Fruit fly (Drosophila melanogaster): ENCODE measurements around the gene CG15412.
A peak's percentile ranks its signal among the peaks of the same experiment; 100 is the strongest.
"Not testable (repeated sequence)": the region's sequence is repeated elsewhere in the genome, so short reads cannot be mapped to it uniquely, and the experiment has no call there.

The CG15412 gene

dm6 chr2L:3375611-3376010 is at the start of gene CG15412:
TSS of gene CG15412 (minus strand) at chr2L:3375711.
- no peak for TF ChIP-seq CG17801 (GFP tag; optimal IDR thresholded peaks at IDR 0.05; ENCODE audit: partially characterized antibody)

DNA sequence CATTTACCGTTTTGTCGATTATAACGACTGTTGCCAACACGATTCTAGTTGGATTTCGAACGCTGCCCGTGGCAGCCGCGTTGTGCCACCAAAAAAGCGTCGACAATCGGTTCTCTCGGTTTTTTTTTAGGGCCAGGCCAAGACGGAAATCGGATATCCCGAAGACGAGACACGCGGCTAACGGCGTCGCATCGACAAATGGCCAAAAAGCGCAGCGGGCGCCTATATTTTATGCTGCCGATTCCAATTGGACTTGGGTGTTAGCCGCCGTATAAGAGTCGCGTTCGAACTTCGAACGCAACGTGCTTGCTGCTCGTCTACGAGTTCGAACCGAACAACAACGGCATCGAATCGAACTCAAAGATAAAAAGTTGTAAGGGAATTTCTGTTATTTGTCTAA is 47.2 kb upstream of the CG15412 start:
- no peak for TF ChIP-seq CG17801 (GFP tag; optimal IDR thresholded peaks at IDR 0.05; ENCODE audit: partially characterized antibody)

dm6 chr2L:3417613-3418012 is 42.1 kb upstream of the CG15412 start:
- no peak for TF ChIP-seq CG17801 (GFP tag; optimal IDR thresholded peaks at IDR 0.05; ENCODE audit: partially characterized antibody)

dm6 chr2L:3416527-3417304 is 41.2 kb upstream of the CG15412 start, which contains the start of gene CG31952:
TSS of gene CG31952 (plus strand) at chr2L:3416693.
- TF ChIP-seq CG17801 (GFP tag; optimal IDR thresholded peaks at IDR 0.05; ENCODE audit: partially characterized antibody), result no peak

DNA sequence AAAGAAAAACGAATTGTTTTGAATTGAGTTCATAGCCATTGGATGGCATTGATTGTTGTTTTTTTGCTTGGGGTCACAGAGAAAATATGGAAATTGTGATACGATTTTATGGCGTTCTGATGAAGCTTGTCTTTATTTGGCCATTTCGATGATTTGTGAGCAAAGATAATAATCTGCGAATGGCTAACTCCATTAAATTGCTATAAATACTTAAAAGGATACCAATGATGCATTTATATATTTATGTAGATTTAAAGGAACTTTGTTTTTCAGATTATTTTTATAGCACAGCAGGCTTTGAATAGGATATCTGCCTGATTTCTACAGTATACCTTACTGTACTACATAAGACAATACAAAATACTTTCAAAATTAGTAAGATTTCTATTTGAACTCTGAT is 34.7 kb upstream of the CG15412 start, which contains the start of gene CG8840:
Gene CG8840 (plus strand): TSS at position 301 of the 400 bp plus-strand sequence.
- no peak for TF ChIP-seq CG17801 (GFP tag; optimal IDR thresholded peaks at IDR 0.05; ENCODE audit: partially characterized antibody)

dm6 chr2L:3407722-3408121 is 32.2 kb upstream of the CG15412 start:
- no peak for TF ChIP-seq CG17801 (GFP tag; optimal IDR thresholded peaks at IDR 0.05; ENCODE audit: partially characterized antibody)

DNA sequence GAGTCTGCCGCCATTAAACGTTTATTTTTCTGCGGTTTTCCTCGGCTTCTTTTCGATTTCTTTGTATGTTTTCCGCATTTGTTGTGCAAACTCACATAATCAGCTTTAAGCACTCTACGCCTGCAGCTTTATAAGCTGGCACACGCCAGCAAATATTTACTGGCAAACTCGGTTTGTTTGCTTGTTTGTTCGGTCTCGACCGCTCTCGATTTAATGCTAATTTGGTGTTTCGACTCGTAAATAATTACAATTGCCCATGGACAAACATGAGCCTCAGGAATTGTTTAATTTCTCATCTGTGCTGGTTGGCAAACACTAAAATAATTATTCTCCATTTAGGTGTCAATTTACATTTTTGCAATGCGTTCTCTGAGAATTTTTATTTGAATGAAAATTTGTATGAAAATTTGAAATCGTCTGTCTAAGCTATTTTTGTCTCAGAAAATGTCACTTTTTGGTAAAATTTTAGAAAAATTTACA is 22.1 kb upstream of the CG15412 start, which contains the start of gene CG34175:
Gene CG34175 (plus strand): TSS at position 430 of the 480 bp plus-strand sequence.
- no peak for TF ChIP-seq CG17801 (GFP tag; optimal IDR thresholded peaks at IDR 0.05; ENCODE audit: partially characterized antibody)

dm6 chr2L:3388396-3388795 is 12.9 kb upstream of the CG15412 start, which contains the start of gene CG42460:
TSS of gene CG42460 (minus strand) at chr2L:3388496.
- not testable (repeated sequence) for TF ChIP-seq CG17801 (GFP tag; optimal IDR thresholded peaks at IDR 0.05; ENCODE audit: partially characterized antibody)

- no peak for TF ChIP-seq CG17801 (GFP tag; optimal IDR thresholded peaks at IDR 0.05; ENCODE audit: partially characterized antibody)
Measured at dm6 chr2L:3387643-3388042, 12.1 kb upstream of the CG15412 start, which contains the start of gene Sfp23F. TSS of gene Sfp23F (minus strand) at chr2L:3387743.

dm6 chr2L:3376684-3377086 is 1.2 kb upstream of the CG15412 start, which contains the start of the genes CG9662 and Ptpa:
TSS of gene CG9662 (minus strand) at chr2L:3376737.
TSS of gene Ptpa (plus strand) at chr2L:3377002.
- no peak for TF ChIP-seq CG17801 (GFP tag; optimal IDR thresholded peaks at IDR 0.05; ENCODE audit: partially characterized antibody)

DNA sequence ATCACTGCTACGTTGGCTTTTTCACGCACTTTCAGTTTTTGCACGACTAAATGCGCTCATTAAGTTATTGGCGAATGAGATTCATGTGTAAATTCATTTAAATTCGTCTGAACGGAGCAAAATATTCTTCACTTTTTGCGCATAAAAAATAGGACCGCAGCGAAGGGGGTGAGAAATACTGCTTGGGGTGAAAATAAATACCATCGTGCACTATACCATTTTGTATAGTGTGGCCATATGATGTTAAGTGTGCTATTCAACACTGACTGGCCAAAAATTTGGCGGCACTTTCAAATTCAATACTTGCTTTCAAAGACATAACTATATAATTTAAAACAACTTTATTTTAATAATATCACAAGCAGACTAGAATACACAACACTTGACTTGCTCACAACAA is 2.3 kb downstream of the CG15412 start, which contains the start of gene GramD1B:
Gene GramD1B (minus strand): TSS at position 131 of the 400 bp plus-strand sequence.
- peak; percentile 43 for TF ChIP-seq CG17801 (GFP tag; optimal IDR thresholded peaks at IDR 0.05; ENCODE audit: partially characterized antibody)

dm6 chr2L:3372483-3372929 is 3.0 kb downstream of the CG15412 start:
- peak; percentile 26 for TF ChIP-seq CG17801 (GFP tag; optimal IDR thresholded peaks at IDR 0.05; ENCODE audit: partially characterized antibody)

dm6 chr2L:3371776-3372383 is 3.6 kb downstream of the CG15412 start:
- TF ChIP-seq CG17801 (GFP tag; optimal IDR thresholded peaks at IDR 0.05; ENCODE audit: partially characterized antibody), result no peak

dm6 chr2L:3371340-3371739 is 4.2 kb downstream of the CG15412 start:
- TF ChIP-seq CG17801 (GFP tag; optimal IDR thresholded peaks at IDR 0.05; ENCODE audit: partially characterized antibody), result no peak

dm6 chr2L:3370920-3371319 is 4.6 kb downstream of the CG15412 start:
- no peak for TF ChIP-seq CG17801 (GFP tag; optimal IDR thresholded peaks at IDR 0.05; ENCODE audit: partially characterized antibody)

Measured in ovary, adult (tissue).